Worm (Caenorhabditis elegans) whole organism, late embryonic: Measurements from ENCODE around the gene npp-21.

Source experiments
- C08G9.2 ChIP-seq: sonication (generic microtip); optimal IDR thresholded peaks from 2 replicates; lab custom pipeline; 2016; ENCODE audit warnings: mild to moderate bottlenecking, missing genetic modification characterization, moderate library complexity, missing compliant biosample characterization
- ahr-1 ChIP-seq: sonication (generic microtip); optimal IDR thresholded peaks from 2 replicates; lab custom pipeline; 2016; ENCODE audit warnings: missing genetic modification characterization, missing compliant biosample characterization
- ceh-14 ChIP-seq: sonication (generic microtip); optimal IDR thresholded peaks from 2 replicates; lab custom pipeline; 2016; ENCODE audit warnings: missing genotype, missing genetic modification characterization, missing compliant biosample characterization
- ceh-18 ChIP-seq: sonication (generic microtip); optimal IDR thresholded peaks from 2 replicates; lab custom pipeline; 2016; ENCODE audit warnings: missing genetic modification characterization, missing compliant biosample characterization
- ceh-19 ChIP-seq: fragments of 200-800 bp; sonication (Bioruptor generic); optimal IDR thresholded peaks from 2 replicates; lab custom pipeline; 2018; ENCODE audit warnings: mild to moderate bottlenecking, missing genetic modification characterization, missing compliant biosample characterization
- ceh-31 ChIP-seq: sonication (generic microtip); optimal IDR thresholded peaks from 2 replicates; lab custom pipeline; 2016; ENCODE audit warnings: missing genetic modification characterization, missing compliant biosample characterization
- ceh-34 ChIP-seq: sonication (generic microtip); optimal IDR thresholded peaks from 2 replicates; lab custom pipeline; 2016; ENCODE audit warnings: mild to moderate bottlenecking, missing genetic modification characterization, missing compliant biosample characterization
- ceh-45 ChIP-seq: fragments of 200-800 bp; sonication (Bioruptor generic); IDR thresholded peaks from 2 replicates; pipeline ENCODE4 v1.3.6; 2022; ENCODE audit warnings: missing genetic modification reagents, missing genetic modification characterization, missing compliant biosample characterization
- ceh-48 ChIP-seq: sonication (generic microtip); optimal IDR thresholded peaks from 2 replicates; lab custom pipeline; 2016; ENCODE audit warnings: missing genetic modification characterization, inconsistent platforms, missing compliant biosample characterization
- ceh-6 ChIP-seq: fragments of 200-800 bp; sonication (Bioruptor generic); optimal IDR thresholded peaks from 2 replicates; lab custom pipeline; 2018; ENCODE audit warnings: mild to moderate bottlenecking, missing genetic modification characterization, missing compliant biosample characterization
- che-1 ChIP-seq: sonication (generic microtip); optimal IDR thresholded peaks from 2 replicates; lab custom pipeline; 2016; ENCODE audit warnings: mild to moderate bottlenecking, missing genetic modification characterization, missing compliant biosample characterization
- dve-1 ChIP-seq: sonication (generic microtip); optimal IDR thresholded peaks from 2 replicates; lab custom pipeline; 2017; ENCODE audit warnings: antibody characterized with exemption, mild to moderate bottlenecking, missing genetic modification characterization, missing compliant biosample characterization
- elt-2 ChIP-seq: sonication (generic microtip); optimal IDR thresholded peaks from 2 replicates; lab custom pipeline; 2016; ENCODE audit warnings: missing genetic modification reagents, missing genetic modification characterization, missing compliant biosample characterization
- elt-4 ChIP-seq: sonication (generic microtip); optimal IDR thresholded peaks from 2 replicates; lab custom pipeline; 2016; ENCODE audit warnings: missing genetic modification characterization, missing compliant biosample characterization
- fax-1 ChIP-seq: sonication (generic microtip); optimal IDR thresholded peaks from 2 replicates; lab custom pipeline; 2016; ENCODE audit warnings: missing genotype, missing genetic modification characterization, missing compliant biosample characterization
- gmeb-2 ChIP-seq: sonication (generic microtip); optimal IDR thresholded peaks from 2 replicates; lab custom pipeline; 2016; ENCODE audit warnings: missing genetic modification characterization, inconsistent platforms, missing compliant biosample characterization
- hlh-15 ChIP-seq: sonication (generic microtip); optimal IDR thresholded peaks from 2 replicates; lab custom pipeline; 2016; ENCODE audit warnings: missing genetic modification characterization, missing compliant biosample characterization
- hlh-8 ChIP-seq: sonication (generic microtip); optimal IDR thresholded peaks from 2 replicates; lab custom pipeline; 2016; ENCODE audit warnings: missing genotype, missing genetic modification characterization, missing compliant biosample characterization
- mec-3 ChIP-seq: sonication (generic microtip); optimal IDR thresholded peaks from 2 replicates; lab custom pipeline; 2016; ENCODE audit warnings: borderline replicate concordance, missing genetic modification characterization, missing compliant biosample characterization
- nfya-1 ChIP-seq: sonication (generic microtip); optimal IDR thresholded peaks from 2 replicates; lab custom pipeline; 2017; ENCODE audit warnings: missing genetic modification characterization, mild to moderate bottlenecking, missing compliant biosample characterization, antibody characterized with exemption, moderate library complexity
- nhr-11 ChIP-seq: fragments of 150-350 bp; optimal IDR thresholded peaks from 2 replicates; lab custom pipeline; 2014; ENCODE audit warnings: missing biosample characterization, missing genetic modification characterization
- pha-2 ChIP-seq: sonication (generic microtip); optimal IDR thresholded peaks from 2 replicates; lab custom pipeline; 2017; ENCODE audit warnings: mild to moderate bottlenecking, missing genetic modification characterization, missing compliant biosample characterization
- pros-1 ChIP-seq: fragments of 150-350 bp; optimal IDR thresholded peaks from 2 replicates; lab custom pipeline; 2014; ENCODE audit warnings: missing biosample characterization, missing genetic modification reagents, missing genetic modification characterization
- ref-2 ChIP-seq: sonication (generic microtip); optimal IDR thresholded peaks from 2 replicates; lab custom pipeline; 2016; ENCODE audit warnings: missing genetic modification characterization, missing compliant biosample characterization
- sdc-2 ChIP-seq: sonication (generic microtip); optimal IDR thresholded peaks from 2 replicates; lab custom pipeline; 2016; ENCODE audit warnings: missing genotype, missing genetic modification characterization, missing compliant biosample characterization
- syd-9 ChIP-seq: sonication (generic microtip); optimal IDR thresholded peaks from 2 replicates; lab custom pipeline; 2016; ENCODE audit warnings: mild to moderate bottlenecking, missing genetic modification characterization, moderate library complexity, missing compliant biosample characterization
- ttx-3 ChIP-seq: sonication (generic microtip); optimal IDR thresholded peaks from 2 replicates; lab custom pipeline; 2016; ENCODE audit warnings: missing genetic modification reagents, missing genetic modification characterization, missing compliant biosample characterization
- unc-42 ChIP-seq: sonication (generic microtip); optimal IDR thresholded peaks from 2 replicates; lab custom pipeline; 2016; ENCODE audit warnings: missing genotype, missing genetic modification characterization, missing compliant biosample characterization
- unc-55 ChIP-seq: sonication (generic microtip); optimal IDR thresholded peaks from 2 replicates; lab custom pipeline; 2017; ENCODE audit warnings: missing biosample characterization, missing genetic modification reagents, missing genetic modification characterization
- zip-5 ChIP-seq: sonication (generic microtip); optimal IDR thresholded peaks from 2 replicates; lab custom pipeline; 2016; ENCODE audit warnings: missing genetic modification characterization, missing compliant biosample characterization

npp-21 gene

ce11 chrII:7618212-7618611, 18.8 kb downstream of the npp-21 start:
- TF ChIP-seq ceh-31 (tag; lab: Kevin White, UChicago) (no peak), dve-1 (tag; lab: Kevin White, UChicago) (no peak), gmeb-2 (tag; lab: Kevin White, UChicago) (no peak), hlh-8 (tag; lab: Kevin White, UChicago) (no peak), ahr-1 (no peak), ceh-45 (no peak), ceh-6 (GFP tag; lab: Kevin White, UChicago) (no peak), elt-4 (tag; lab: Kevin White, UChicago) (no peak), ceh-18 (tag; lab: Kevin White, UChicago) (no peak), che-1 (tag; lab: Kevin White, UChicago) (no peak)

- no peak for TF ChIP-seq sdc-2 (tag; lab: Kevin White, UChicago)
- TF ChIP-seq ceh-14 (tag; lab: Kevin White, UChicago) = no peak
- TF ChIP-seq dve-1 (tag; lab: Kevin White, UChicago) = no peak
- TF ChIP-seq fax-1 (tag; lab: Kevin White, UChicago) = no peak
- TF ChIP-seq mec-3 (tag; lab: Kevin White, UChicago) = no peak
- no peak for TF ChIP-seq hlh-15
- no peak for TF ChIP-seq pros-1 (tag; lab: Kevin White, UChicago)
- no peak for TF ChIP-seq C08G9.2
- TF ChIP-seq pha-2 = no peak
- TF ChIP-seq hlh-8 (tag; lab: Kevin White, UChicago) = no peak
Measured at ce11 chrII:7620413-7620812, 21.0 kb downstream of the npp-21 start, which contains the start of gene R07G3.8. TSS of gene R07G3.8 (minus strand) at chrII:7620513.

DNA sequence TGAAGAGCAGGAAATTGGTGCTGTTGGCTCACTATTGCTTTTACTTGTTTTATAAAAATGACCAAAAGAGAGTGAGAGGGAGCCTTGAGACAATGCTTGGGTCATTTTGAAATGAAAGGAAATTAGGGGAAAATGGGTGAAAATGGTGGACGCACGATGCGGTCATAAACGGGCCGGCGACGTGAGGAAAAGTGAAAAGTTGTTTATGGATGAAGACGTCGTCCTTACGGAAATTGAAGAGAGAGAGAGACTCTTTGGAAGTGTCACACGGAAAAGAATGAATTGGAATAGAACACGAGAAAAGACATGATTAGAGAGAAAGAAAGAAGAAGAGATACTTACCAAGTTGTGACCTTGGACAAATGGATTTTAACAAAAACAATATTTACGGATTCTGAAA, 22.1 kb downstream of the npp-21 start:
- TF ChIP-seq nhr-11 (no peak), ceh-31 (tag; lab: Kevin White, UChicago) (peak; percentile 32), ref-2 (tag; lab: Kevin White, UChicago) (peak; percentile 5), unc-42 (tag; lab: Kevin White, UChicago) (peak; percentile 14), ttx-3 (no peak)

ce11 chrII:7623466-7623865, 24.0 kb downstream of the npp-21 start:
- TF ChIP-seq ceh-34 (tag; lab: Kevin White, UChicago) (peak; percentile 45), pros-1 (tag; lab: Kevin White, UChicago) (no peak), unc-55 (GFP tag; lab: Kevin White, UChicago) (peak; percentile 54), pha-2 (peak; percentile 10), fax-1 (tag; lab: Kevin White, UChicago) (no peak), elt-2 (tag; lab: Kevin White, UChicago) (peak; percentile 14)

DNA sequence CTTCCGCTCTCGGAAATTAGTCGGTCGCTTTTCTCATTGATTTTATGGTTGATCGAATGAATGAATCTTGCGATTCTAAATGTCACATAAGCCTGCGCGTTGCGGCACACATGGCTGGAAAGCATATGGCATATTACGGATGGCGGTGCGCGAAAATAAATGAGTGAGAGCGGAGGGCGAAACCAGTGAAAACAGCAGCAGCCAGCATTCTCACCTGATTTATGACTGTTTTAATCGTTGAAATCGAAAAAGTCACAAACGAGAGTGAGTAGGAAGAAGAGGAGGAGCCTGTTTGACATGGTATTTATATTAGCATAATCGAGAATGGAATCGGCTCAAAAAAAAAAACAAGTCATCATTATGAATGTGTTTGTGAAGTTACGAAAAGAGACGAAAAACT, 24.8 kb downstream of the npp-21 start:
- no peak for TF ChIP-seq zip-5 (tag; lab: Kevin White, UChicago)
- TF ChIP-seq hlh-8 (tag; lab: Kevin White, UChicago) = peak; percentile 14
- TF ChIP-seq ceh-48 (tag; lab: Kevin White, UChicago) = peak; percentile 30
- TF ChIP-seq ceh-31 (tag; lab: Kevin White, UChicago) = peak; percentile 15
- TF ChIP-seq ceh-19 = no peak
- no peak for TF ChIP-seq syd-9
- TF ChIP-seq, all 69 proteins: peak for 3

DNA sequence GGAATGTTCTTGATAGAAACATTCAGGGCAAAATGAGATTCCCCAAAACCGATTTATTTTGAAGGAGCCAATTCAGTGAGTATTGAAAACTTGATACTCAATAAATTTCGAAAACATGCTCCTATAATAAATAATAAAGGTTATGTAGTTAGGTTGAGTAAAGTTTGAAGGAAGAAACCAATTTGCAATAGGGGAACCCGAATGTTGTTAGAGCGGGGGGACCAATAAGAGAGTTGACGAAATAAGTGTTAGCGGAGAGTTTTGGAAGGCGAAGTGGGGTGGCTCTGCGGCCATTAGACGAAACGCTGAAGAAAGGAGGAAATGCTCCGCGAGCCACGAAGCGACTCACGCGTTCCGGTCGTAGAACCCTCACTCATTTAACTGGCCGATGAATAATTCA, 25.5 kb downstream of the npp-21 start:
- peak; percentile 36 for TF ChIP-seq ceh-31 (tag; lab: Kevin White, UChicago)
- TF ChIP-seq unc-42 (tag; lab: Kevin White, UChicago) = peak; percentile 79
- TF ChIP-seq sdc-2 (tag; lab: Kevin White, UChicago) = no peak
- TF ChIP-seq nfya-1 (tag; lab: Kevin White, UChicago) = peak; percentile 28
